Worm (Caenorhabditis elegans) whole organism, L4/young adult: ENCODE results near the gene W06E11.1.

Source experiments
- W03F9.2 ChIP-seq: fragments of 150-350 bp; optimal IDR thresholded peaks from 2 replicates; lab custom pipeline; 2014; ENCODE audit warnings: missing biosample characterization, missing genetic modification characterization
- dao-5 ChIP-seq: sonication (generic microtip); optimal IDR thresholded peaks from 2 replicates; lab custom pipeline; 2016; ENCODE audit warnings: missing genotype, missing genetic modification characterization, moderate library complexity, missing compliant biosample characterization
- him-1 ChIP-seq: sonication (generic microtip); optimal IDR thresholded peaks from 2 replicates; lab custom pipeline; 2016; ENCODE audit warnings: missing genotype, missing genetic modification reagents, missing genetic modification characterization, missing compliant biosample characterization

W06E11.1 gene

ce11 chrIII:626091-626490, 15.8 kb upstream of the W06E11.1 start:
- no peak for TF ChIP-seq W03F9.2 (tag; lab: Kevin White, UChicago)
- no peak for TF ChIP-seq him-1
- TF ChIP-seq dao-5 (tag; lab: Kevin White, UChicago) = no peak

- TF ChIP-seq dao-5 (tag; lab: Kevin White, UChicago) (no peak), W03F9.2 (tag; lab: Kevin White, UChicago) (no peak), him-1 (no peak)
These were observed 14.0 kb upstream of the W06E11.1 start, which contains the start of gene T19C3.5 for ce11 chrIII:627838-628237. Gene T19C3.5 (minus strand): TSS chrIII:627938.

- no peak for TF ChIP-seq W03F9.2 (tag; lab: Kevin White, UChicago)
- TF ChIP-seq him-1 = no peak
- no peak for TF ChIP-seq dao-5 (tag; lab: Kevin White, UChicago)
These were observed 10.4 kb upstream of the W06E11.1 start, which contains the start of gene T19C3.6 for ce11 chrIII:631421-631820. Gene T19C3.6 (minus strand): TSS chrIII:631521.

- TF ChIP-seq dao-5 (tag; lab: Kevin White, UChicago) = no peak
- peak; percentile 19 for TF ChIP-seq W03F9.2 (tag; lab: Kevin White, UChicago)
These were observed 7.2 kb upstream of the W06E11.1 start, which contains the start of gene fem-2 for ce11 chrIII:634618-635017. Gene fem-2 (minus strand): TSS chrIII:634626.

ce11 chrIII:636067-636466, 5.8 kb upstream of the W06E11.1 start, which contains the start of gene T19C3.7:
Gene T19C3.7 (minus strand): TSS chrIII:636167.
- TF ChIP-seq W03F9.2 (tag; lab: Kevin White, UChicago) (no peak), him-1 (no peak), dao-5 (tag; lab: Kevin White, UChicago) (no peak)

- no peak for TF ChIP-seq W03F9.2 (tag; lab: Kevin White, UChicago)
These were observed 3.5 kb upstream of the W06E11.1 start, which contains the start of gene sbds-1 for ce11 chrIII:638319-638718. Gene sbds-1 (minus strand): TSS chrIII:638419.

- TF ChIP-seq dao-5 (tag; lab: Kevin White, UChicago) (no peak), him-1 (no peak), W03F9.2 (tag; lab: Kevin White, UChicago) (peak; percentile 76)
These were observed 1.6 kb upstream of the W06E11.1 start, which contains the start of the genes tag-266 and tag-267 for ce11 chrIII:640198-640803. Gene tag-266 (minus strand): TSS chrIII:640226. Gene tag-267 (plus strand): TSS chrIII:640790.

ce11 chrIII:644660-645059, 2.8 kb downstream of the W06E11.1 start:
- TF ChIP-seq W03F9.2 (tag; lab: Kevin White, UChicago) (no peak), dao-5 (tag; lab: Kevin White, UChicago) (no peak), him-1 (no peak)

ce11 chrIII:646454-646853, 4.6 kb downstream of the W06E11.1 start, which contains the start of gene orai-1:
Gene orai-1 (plus strand): TSS chrIII:646754.
- TF ChIP-seq him-1 (no peak), W03F9.2 (tag; lab: Kevin White, UChicago) (no peak), dao-5 (tag; lab: Kevin White, UChicago) (no peak)

- TF ChIP-seq him-1 = no peak
- TF ChIP-seq W03F9.2 (tag; lab: Kevin White, UChicago) = no peak
- no peak for TF ChIP-seq dao-5 (tag; lab: Kevin White, UChicago)
These were observed 5.4 kb downstream of the W06E11.1 start for ce11 chrIII:647248-647647.

ce11 chrIII:649935-650334, 8.1 kb downstream of the W06E11.1 start:
- no peak for TF ChIP-seq dao-5 (tag; lab: Kevin White, UChicago)

ce11 chrIII:650539-650938, 8.7 kb downstream of the W06E11.1 start:
- TF ChIP-seq dao-5 (tag; lab: Kevin White, UChicago) (no peak), W03F9.2 (tag; lab: Kevin White, UChicago) (no peak), him-1 (no peak)

ce11 chrIII:651587-651986, 9.7 kb downstream of the W06E11.1 start:
- TF ChIP-seq W03F9.2 (tag; lab: Kevin White, UChicago) (no peak), him-1 (no peak), dao-5 (tag; lab: Kevin White, UChicago) (no peak)

- no peak for TF ChIP-seq dao-5 (tag; lab: Kevin White, UChicago)
- no peak for TF ChIP-seq W03F9.2 (tag; lab: Kevin White, UChicago)
- TF ChIP-seq him-1 = no peak
These were observed 12.5 kb downstream of the W06E11.1 start for ce11 chrIII:654365-654764.

ce11 chrIII:656660-657059, 14.8 kb downstream of the W06E11.1 start:
- TF ChIP-seq dao-5 (tag; lab: Kevin White, UChicago) (no peak), him-1 (no peak), W03F9.2 (tag; lab: Kevin White, UChicago) (no peak)
